Worm (Caenorhabditis elegans): ENCODE results near the gene ccch-1.

ce11 chrV:11541284-11541683 is 13.7 kb downstream of the ccch-1 start:
- TF ChIP-seq W03F9.2 (tag; optimal IDR thresholded peaks at IDR 0.05), result no peak
- TF ChIP-seq him-1 (tag; optimal IDR thresholded peaks at IDR 0.05), result no peak
